Worm (Caenorhabditis elegans) whole organism, L4/young adult: ENCODE data around the gene F56C9.8.

Experiments used
- W03F9.2 ChIP-seq: fragments of 150-350 bp; optimal IDR thresholded peaks from 2 replicates; lab custom pipeline; 2014; ENCODE audit warnings: missing biosample characterization, missing genetic modification characterization
- dao-5 ChIP-seq: sonication (generic microtip); optimal IDR thresholded peaks from 2 replicates; lab custom pipeline; 2016; ENCODE audit warnings: missing genotype, missing genetic modification characterization, moderate library complexity, missing compliant biosample characterization
- him-1 ChIP-seq: sonication (generic microtip); optimal IDR thresholded peaks from 2 replicates; lab custom pipeline; 2016; ENCODE audit warnings: missing genotype, missing genetic modification reagents, missing genetic modification characterization, missing compliant biosample characterization

Gene F56C9.8

DNA sequence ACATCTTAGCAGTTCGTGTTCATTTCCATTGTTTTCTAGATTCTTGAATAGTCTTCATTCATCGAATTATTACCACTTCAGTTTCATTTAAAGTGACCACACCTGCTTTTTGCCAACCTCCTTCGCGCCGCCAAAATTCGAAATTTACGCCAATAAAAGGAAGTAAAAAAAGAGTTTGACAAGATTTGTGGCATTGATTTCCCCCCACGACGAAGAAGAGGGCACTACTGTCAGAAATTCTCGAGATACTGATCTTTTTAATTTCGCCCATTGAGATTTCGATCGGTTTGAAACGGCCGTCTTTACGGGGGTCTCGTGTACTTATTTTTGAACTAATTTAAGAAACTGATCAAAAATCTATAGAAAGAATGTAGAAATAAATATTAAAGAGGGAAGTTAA, 17.6 kb downstream of the F56C9.8 start:
- TF ChIP-seq him-1 (tag; lab: Kevin White, UChicago) (no peak), dao-5 (tag; lab: Kevin White, UChicago) (no peak)

DNA sequence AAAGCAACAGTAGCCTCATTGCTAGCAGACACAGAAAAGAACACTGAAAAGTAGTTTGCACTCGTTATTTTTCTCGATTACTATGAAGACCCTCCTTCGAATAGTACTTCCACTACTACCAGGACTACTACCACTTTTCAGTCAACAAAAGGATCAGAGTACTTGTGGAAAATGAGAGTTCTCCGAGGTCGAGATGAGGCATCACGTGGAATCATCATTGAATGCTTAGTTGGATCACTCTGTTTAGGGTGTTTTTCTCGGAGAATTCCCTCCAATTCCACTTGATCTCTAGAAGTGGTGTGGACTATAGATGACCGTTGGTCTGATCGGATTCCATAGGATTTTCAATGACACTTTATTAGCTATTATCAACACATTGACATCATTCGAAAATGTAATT, 18.5 kb downstream of the F56C9.8 start:
- TF ChIP-seq him-1 (tag; lab: Kevin White, UChicago) (no peak), W03F9.2 (tag; lab: Kevin White, UChicago) (no peak), dao-5 (tag; lab: Kevin White, UChicago) (no peak)

DNA sequence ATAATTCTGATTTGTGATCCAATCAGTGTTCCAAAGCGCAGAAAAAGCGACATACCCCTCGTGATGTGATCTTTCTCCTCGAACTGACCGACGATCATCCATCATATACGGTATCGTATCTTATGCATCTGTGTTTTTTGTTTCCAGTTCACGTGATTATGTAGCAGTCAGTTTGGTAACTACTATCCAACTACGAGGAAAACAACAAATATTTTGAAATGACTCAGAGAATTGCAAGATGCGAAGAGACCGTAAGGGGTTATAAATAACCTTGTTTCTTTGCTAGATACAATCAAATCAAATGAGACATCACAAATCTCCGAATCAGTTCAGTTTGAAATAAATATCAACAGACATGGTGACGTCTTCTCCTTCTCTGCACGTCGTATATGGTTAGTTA, 19.1 kb downstream of the F56C9.8 start:
- TF ChIP-seq him-1 (tag; lab: Kevin White, UChicago) (no peak), W03F9.2 (tag; lab: Kevin White, UChicago) (no peak), dao-5 (tag; lab: Kevin White, UChicago) (no peak)

DNA sequence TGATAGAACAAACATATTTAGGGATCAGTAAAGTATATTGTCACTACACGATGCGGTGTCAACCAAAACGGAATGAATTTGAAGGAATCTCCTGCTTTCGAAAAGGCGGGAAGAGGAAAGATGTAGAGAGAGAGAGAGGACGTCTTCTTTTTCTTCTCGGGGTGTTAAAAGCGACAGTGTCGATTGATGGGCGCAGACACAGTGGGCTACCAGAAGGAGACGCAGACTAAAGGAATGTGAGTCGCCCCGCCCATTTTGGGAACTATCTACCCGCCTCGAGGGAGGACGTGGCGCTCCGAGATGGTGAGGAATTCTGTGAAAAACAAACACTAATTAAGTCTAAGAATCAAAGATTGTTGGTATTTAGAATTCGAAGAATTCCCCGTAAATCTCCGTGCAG, 19.8 kb downstream of the F56C9.8 start, which contains the start of the genes B0361.14 and B0361.9:
TSS of gene B0361.14 (minus strand) at position 66 of the 400 bp plus-strand sequence.
TSS of gene B0361.9 (minus strand) at position 166 of the 400 bp plus-strand sequence.
- TF ChIP-seq dao-5 (tag; lab: Kevin White, UChicago) = no peak
- TF ChIP-seq him-1 (tag; lab: Kevin White, UChicago) = no peak
- TF ChIP-seq W03F9.2 (tag; lab: Kevin White, UChicago) = no peak

DNA sequence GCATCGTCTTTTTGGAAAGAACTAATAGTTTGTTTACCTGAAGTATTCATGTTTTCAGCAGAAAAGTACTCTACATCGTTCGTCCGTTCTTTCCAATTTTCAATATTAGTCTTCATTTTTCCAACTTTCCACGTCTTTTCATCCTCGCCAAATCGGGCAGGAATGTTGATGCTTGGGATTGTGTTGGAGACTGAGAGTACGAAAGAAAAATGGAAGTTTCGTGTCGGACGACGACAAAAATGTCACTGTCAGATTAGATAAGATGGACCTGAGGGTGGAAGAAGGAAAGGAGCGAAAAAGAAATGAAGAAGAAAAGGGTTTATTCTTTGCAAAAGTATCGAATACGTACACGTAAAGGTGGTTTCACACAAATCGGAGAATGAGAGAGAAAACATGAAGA, 21.3 kb downstream of the F56C9.8 start:
- no peak for TF ChIP-seq dao-5 (tag; lab: Kevin White, UChicago)
- no peak for TF ChIP-seq W03F9.2 (tag; lab: Kevin White, UChicago)
- no peak for TF ChIP-seq him-1 (tag; lab: Kevin White, UChicago)

DNA sequence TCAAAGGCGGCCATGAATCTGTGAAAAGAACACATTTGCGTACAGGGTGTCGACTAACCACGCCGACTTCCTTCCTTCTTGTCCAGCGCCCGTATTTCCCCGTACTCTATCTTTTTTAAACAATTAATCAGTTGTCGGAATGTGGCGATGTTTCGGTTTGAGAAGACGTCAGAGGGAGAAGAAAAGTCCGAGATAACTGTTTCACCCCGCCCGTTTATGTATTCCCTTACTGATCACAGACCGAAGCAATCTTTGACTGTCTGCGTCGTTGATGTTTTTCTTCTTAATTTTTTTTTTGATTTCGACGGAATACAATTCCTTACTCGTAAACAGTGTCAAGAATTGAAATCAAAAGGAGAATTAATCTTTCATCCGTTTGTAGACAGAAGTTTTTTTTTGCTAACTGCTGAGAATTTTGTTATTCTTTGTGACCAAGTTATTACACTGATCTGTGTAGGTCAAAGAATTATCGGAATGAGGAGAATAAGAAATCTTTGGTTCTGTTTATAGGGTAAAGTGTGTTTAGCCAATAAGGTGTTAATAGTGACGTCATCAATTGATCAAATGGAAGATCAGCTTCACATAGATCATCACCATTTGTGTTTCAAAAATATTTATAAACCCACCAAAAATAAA, 22.1 kb downstream of the F56C9.8 start:
- TF ChIP-seq dao-5 (tag; lab: Kevin White, UChicago) (no peak), W03F9.2 (tag; lab: Kevin White, UChicago) (no peak), him-1 (tag; lab: Kevin White, UChicago) (no peak)

DNA sequence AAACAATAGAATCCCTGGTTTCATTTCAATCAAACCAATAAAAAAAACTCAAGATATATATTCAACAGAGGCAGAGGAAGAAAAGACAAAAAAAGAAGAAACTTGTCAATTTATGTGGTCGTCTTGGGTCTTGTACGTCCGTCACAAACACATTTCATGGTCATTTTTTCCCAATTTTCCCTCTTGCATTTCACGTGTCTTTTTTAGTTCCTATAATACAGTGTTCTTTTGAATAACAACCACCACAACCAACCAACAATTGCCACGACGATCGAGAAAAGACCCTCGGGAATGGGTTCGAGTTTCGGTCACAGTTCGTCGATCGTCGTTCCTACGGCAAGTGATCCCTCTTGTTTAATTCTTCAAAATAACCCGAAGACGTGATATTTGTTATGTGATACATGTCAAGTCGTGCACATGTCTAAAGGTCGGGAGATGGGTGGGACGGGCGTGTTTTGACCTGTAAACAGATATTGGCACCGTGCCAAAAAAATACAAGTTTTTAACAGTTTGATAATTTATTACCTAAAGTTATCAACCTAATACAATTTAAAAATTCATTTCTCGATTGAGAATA, 23.1 kb downstream of the F56C9.8 start:
- TF ChIP-seq dao-5 (tag; lab: Kevin White, UChicago) (no peak), W03F9.2 (tag; lab: Kevin White, UChicago) (no peak), him-1 (tag; lab: Kevin White, UChicago) (no peak)

DNA sequence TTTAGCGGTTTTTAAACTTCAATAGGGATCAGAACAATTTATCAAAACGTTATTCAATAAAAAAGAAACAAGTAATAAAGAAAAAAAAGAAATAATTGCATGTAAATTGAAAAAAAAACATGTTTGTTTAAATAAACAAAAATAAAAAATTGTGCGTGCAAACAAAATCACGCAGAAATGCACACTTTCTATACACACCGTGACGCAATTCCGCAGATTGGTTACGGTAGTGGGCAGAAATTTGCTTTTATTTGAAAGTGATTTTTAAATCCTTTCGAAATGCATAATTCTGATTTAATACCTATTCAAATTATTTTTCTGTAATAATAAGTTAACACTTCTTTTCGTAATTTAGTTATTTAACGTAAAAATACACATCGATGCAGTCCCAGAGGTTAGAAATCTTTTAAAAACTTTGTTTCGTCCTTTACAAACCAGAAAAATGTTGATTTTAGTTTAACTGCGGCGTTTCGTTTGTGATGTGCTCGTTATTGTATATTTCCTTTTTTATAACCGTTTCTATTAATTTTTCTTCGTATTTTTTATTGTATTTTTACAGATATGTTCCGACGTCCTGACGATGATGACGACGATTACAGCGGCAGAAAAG, 26.1 kb downstream of the F56C9.8 start, which contains the start of gene cwf-19L2:
TSS of gene cwf-19L2 (plus strand) at position 560 of the 610 bp plus-strand sequence.
- no peak for TF ChIP-seq dao-5 (tag; lab: Kevin White, UChicago)
- peak; percentile 27 for TF ChIP-seq W03F9.2 (tag; lab: Kevin White, UChicago)
- TF ChIP-seq him-1 (tag; lab: Kevin White, UChicago) = no peak

DNA sequence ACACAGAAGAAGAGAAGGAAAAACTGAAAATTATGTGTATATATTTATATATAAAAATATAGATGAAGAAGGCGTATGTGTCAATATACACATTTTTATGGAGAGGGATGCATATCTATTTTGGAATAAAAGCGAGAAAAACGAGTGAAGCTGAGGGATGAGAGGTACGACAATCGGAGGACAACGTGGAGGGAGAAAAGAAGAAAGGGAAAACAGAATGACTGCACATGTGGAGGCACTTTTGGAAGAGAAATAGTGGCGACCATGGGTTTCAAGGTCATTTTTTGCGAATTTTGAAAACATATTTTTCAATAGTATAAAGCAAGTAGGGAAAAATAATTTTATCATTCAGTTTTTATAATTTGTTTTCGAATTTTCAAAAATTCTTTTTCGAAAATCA, 26.7 kb downstream of the F56C9.8 start:
- TF ChIP-seq W03F9.2 (tag; lab: Kevin White, UChicago) (no peak), dao-5 (tag; lab: Kevin White, UChicago) (no peak)

DNA sequence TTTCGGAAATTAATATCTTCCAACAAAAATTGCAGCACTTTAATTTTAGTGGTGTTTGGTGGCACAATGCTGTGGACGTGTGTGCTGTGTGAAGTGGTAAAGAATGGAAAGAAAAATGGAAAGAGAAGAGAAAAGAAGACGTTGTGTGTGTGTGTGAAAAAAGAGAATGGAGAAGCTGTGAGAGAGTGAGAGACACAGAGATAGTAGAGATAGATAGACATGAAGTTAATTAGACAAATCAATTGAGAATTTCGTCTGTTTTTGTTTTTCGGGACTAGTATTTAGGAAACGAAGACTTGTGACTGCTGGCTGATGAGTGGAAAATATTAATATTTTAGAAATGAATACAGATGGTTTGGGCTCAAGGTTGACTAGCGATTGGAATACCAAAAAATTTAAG, 28.1 kb downstream of the F56C9.8 start:
- TF ChIP-seq him-1 (tag; lab: Kevin White, UChicago) (no peak), dao-5 (tag; lab: Kevin White, UChicago) (no peak), W03F9.2 (tag; lab: Kevin White, UChicago) (no peak)

DNA sequence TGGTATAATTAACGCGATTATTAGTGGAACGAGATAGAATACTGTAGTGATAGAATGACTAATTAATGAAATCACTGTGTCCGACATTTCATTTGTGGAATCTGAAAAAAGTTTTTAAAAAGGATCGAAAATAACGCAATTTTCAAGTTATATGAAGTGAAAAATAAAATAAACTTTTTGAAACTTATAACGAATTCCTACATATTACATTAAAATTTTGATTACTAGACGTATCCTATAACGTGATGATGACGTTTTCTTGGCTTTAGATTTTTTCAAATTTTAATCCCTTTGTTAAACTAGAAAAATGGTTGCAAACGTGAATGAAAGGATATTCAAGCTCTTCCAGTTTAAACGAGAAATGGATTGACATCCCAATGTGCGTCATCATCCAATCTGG, 28.8 kb downstream of the F56C9.8 start, which contains the start of gene algn-11:
TSS of gene algn-11 (minus strand) at position 101 of the 400 bp plus-strand sequence.
- TF ChIP-seq W03F9.2 (tag; lab: Kevin White, UChicago) (no peak), him-1 (tag; lab: Kevin White, UChicago) (no peak)

DNA sequence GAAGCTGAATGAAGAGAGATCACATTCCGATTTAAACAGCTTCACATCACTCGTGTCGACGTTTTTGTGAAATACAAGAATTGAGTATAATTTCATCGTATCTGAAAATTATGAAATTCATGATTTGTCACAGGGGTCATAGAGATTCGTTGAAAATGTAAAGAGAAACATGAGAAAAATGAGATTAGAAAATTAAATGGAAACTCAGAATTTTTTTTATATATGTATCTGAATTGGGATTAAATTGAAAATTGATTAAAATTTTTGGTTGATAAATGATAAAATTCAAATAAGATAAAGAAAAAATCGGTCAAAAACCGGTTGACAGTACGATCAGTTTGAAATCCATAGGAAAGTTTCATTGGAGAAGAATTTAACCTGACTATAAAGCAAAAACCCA, 31.8 kb downstream of the F56C9.8 start, which contains the start of gene ykt-6:
TSS of gene ykt-6 (minus strand) at position 101 of the 400 bp plus-strand sequence.
- TF ChIP-seq dao-5 (tag; lab: Kevin White, UChicago) (no peak), him-1 (tag; lab: Kevin White, UChicago) (no peak), W03F9.2 (tag; lab: Kevin White, UChicago) (no peak)

DNA sequence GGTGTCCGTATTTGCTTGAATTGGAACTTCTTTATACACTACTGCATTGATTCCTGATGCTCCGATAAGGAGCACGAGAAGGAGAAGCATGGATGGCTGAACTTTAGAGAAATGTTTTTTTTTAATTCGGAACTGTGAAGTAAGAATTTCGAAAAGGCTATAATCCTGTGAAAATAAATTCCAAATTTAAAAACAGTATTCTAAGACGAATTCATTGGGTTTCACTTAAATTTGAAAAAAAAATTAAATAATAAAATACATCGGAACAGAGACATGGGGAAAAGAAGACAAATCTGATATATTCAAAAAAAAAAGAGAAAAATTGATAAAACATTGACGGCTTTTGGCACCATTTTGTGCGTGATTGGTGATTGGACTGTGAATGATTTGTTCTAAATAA, 33.5 kb downstream of the F56C9.8 start, which contains the start of gene pho-5:
TSS of gene pho-5 (minus strand) at position 101 of the 400 bp plus-strand sequence.
- TF ChIP-seq W03F9.2 (tag; lab: Kevin White, UChicago) = no peak
- TF ChIP-seq dao-5 (tag; lab: Kevin White, UChicago) = no peak
- TF ChIP-seq him-1 (tag; lab: Kevin White, UChicago) = no peak
